Fruit fly (Drosophila melanogaster): ENCODE results near the gene CG31898.

dm6 chr2L:8442147-8442546 is 41.9 kb downstream of the CG31898 start, which contains the start of gene CG31897:
- TF ChIP-seq CG8478 (optimal IDR thresholded peaks at IDR 0.05) (no peak), CTCF (optimal IDR thresholded peaks at IDR 0.05) (no peak)

All from S2 (cell line).